Worm (Caenorhabditis elegans) whole organism, late embryonic: Measurements from ENCODE around the gene clec-246.

Source experiments
- T23F11.4 ChIP-seq: fragments of 200-800 bp; sonication (Bioruptor generic); optimal IDR thresholded peaks from 2 replicates; lab custom pipeline; 2018; ENCODE audit warnings: mild to moderate bottlenecking, missing genetic modification characterization, missing compliant biosample characterization
- ama-1 ChIP-seq: fragments of 150-350 bp; optimal IDR thresholded peaks from 2 replicates; lab custom pipeline; 2014
- ceh-2 ChIP-seq: sonication (generic microtip); optimal IDR thresholded peaks from 2 replicates; lab custom pipeline; 2016; ENCODE audit warnings: missing genotype, missing genetic modification characterization, missing compliant biosample characterization
- ets-4 ChIP-seq: sonication (generic microtip); optimal IDR thresholded peaks from 2 replicates; lab custom pipeline; 2016; ENCODE audit warnings: missing genetic modification characterization, missing compliant biosample characterization
- fkh-6 ChIP-seq: sonication (generic microtip); optimal IDR thresholded peaks from 2 replicates; lab custom pipeline; 2016; ENCODE audit warnings: missing genetic modification characterization, missing compliant biosample characterization
- gmeb-2 ChIP-seq: sonication (generic microtip); optimal IDR thresholded peaks from 2 replicates; lab custom pipeline; 2016; ENCODE audit warnings: missing genetic modification characterization, inconsistent platforms, missing compliant biosample characterization
- lim-6 ChIP-seq: sonication (generic microtip); optimal IDR thresholded peaks from 2 replicates; lab custom pipeline; 2016; ENCODE audit warnings: missing genetic modification characterization, missing compliant biosample characterization
- sox-2 ChIP-seq: fragments of 200-800 bp; sonication (Bioruptor generic); IDR thresholded peaks from 2 replicates; pipeline ENCODE4 v1.3.6; 2022; ENCODE audit warnings: missing genetic modification reagents, missing genetic modification characterization, missing compliant biosample characterization

DNA sequence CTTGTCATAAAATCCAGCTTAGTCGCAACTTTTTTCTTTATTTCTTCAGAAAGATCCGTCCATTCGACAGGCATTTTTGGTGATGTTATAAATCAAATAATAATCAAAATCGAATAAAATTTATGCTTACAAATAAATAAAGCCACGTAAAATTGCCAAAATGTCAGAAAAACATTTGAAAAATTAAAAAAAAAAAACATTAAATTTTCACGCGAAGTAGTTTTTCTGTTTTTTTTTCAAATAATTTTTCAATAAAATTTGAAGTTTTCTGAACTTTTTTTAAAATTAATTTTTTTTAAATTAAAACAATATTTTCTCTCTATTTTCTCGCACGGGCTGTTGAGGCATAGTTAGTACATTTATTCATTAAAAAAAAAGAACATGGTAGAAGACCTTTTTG is 10.6 kb upstream of the clec-246 start, which contains the start of gene C31G12.4:
- TF ChIP-seq sox-2 = no peak
- no peak for TF ChIP-seq gmeb-2 (tag; lab: Kevin White, UChicago)
- no peak for TF ChIP-seq ama-1
- TF ChIP-seq ceh-2 (tag; lab: Kevin White, UChicago) = no peak
- TF ChIP-seq lim-6 (tag; lab: Kevin White, UChicago) = no peak
- TF ChIP-seq T23F11.4 (GFP tag; lab: Kevin White, UChicago) = no peak
- TF ChIP-seq ets-4 = no peak
- TF ChIP-seq fkh-6 = no peak
